Worm (Caenorhabditis elegans): ENCODE data around the gene F58E6.4.

- TF ChIP-seq dao-5 (tag; optimal IDR thresholded peaks at IDR 0.05) (no peak), him-1 (tag; optimal IDR thresholded peaks at IDR 0.05) (no peak)
Observed at ce11 chrV:9704399-9704798, 45.8 kb downstream of the F58E6.4 start.

Measured in whole organism, L4/young adult.